Worm (Caenorhabditis elegans) whole organism, midembryonic: ENCODE measurements around the gene Y43F8B.23.

Experiments used
- T22C8.4 ChIP-seq: fragments of 200-800 bp; sonication (Bioruptor generic); IDR thresholded peaks from 2 replicates; pipeline ENCODE4 v1.3.6; 2022; ENCODE audit warnings: missing genetic modification characterization, missing compliant biosample characterization
- klf-2 ChIP-seq: fragments of 200-800 bp; sonication (Bioruptor generic); conservative IDR thresholded peaks from 2 replicates; pipeline ENCODE4 v1.3.6; 2022; ENCODE audit warnings: missing genetic modification reagents, missing genetic modification characterization, missing compliant biosample characterization
- med-1 ChIP-seq: sonication (generic microtip); optimal IDR thresholded peaks from 2 replicates; lab custom pipeline; 2017; ENCODE audit warnings: missing genetic modification characterization, mild to moderate bottlenecking, missing compliant biosample characterization, antibody characterized with exemption, missing genetic modification reagents; ENCODE audit not compliant: insufficient read depth
- ztf-29 ChIP-seq: fragments of 200-800 bp; sonication (Bioruptor generic); IDR thresholded peaks from 2 replicates; pipeline ENCODE4 v1.3.6; 2022; ENCODE audit warnings: missing genetic modification reagents, missing genetic modification characterization, missing compliant biosample characterization

ce11 chrV:19421131-19421530 is 46.3 kb downstream of the Y43F8B.23 start, which contains the start of gene C25F9.2:
- TF ChIP-seq T22C8.4 (GFP tag; lab: Robert Waterston, UW) (no peak), ztf-29 (GFP tag; lab: Robert Waterston, UW) (no peak), klf-2 (no peak), med-1 (GFP tag; lab: Kevin White, UChicago) (no peak)
